Worm (Caenorhabditis elegans): ENCODE data around the gene srx-6.
"Not testable (repeated sequence)": the region's sequence is repeated elsewhere in the genome, so short reads cannot be mapped to it uniquely, and the experiment has no call there.

DNA sequence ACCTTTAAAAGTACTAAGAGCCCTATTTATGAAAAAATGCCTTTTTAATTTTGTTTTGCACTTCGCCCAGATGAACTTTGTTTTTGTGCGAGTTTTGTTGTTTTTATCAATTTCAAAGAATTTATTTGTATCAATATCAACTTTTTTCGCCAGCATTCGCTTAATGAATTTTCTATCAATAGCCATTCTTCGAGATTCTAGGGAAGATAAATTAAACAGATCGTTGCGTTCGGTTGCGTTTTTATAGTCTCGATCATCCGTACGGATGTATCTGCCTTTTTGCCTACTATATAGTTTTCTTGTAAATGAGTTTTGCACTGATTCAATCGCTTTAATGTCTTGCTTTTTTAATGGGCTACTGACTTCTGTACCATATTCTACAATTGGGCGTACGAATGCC, 32.4 kb upstream of the srx-6 start, which contains the start of gene nhr-147:
- TF ChIP-seq pha-4 (tag; optimal IDR thresholded peaks at IDR 0.05); pax-1 (tag; optimal IDR thresholded peaks at IDR 0.05); ceh-19 (GFP tag; optimal IDR thresholded peaks at IDR 0.05); Y22D7AL.16 (tag; optimal IDR thresholded peaks at IDR 0.05); ztf-16 (tag; optimal IDR thresholded peaks at IDR 0.05): not testable (repeated sequence)

Measured in whole organism, late embryonic.